Worm (Caenorhabditis elegans): Measurements from ENCODE around the gene K03B8.6.

K03B8.6 gene

DNA sequence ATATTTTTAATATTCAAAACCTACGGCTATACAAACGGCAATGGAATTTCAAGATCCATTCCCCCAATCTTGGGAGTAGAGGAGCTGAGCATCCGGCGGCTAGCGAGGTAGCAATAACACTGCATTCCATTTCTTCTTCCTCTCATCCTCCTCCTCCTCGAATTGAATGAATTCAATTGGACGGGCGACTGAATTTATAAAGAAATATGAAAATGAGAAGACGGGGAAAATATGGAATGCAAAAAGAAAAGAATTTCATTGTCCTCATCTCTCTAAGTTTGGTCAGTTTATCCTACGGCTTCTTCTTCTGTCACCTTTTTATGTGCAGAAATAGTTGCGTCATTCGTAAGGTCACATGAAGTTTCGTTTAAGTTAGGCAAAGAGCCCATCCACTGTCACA is 29.0 kb downstream of the K03B8.6 start:
- TF ChIP-seq dao-5 (tag; optimal IDR thresholded peaks at IDR 0.05) = no peak
- TF ChIP-seq W03F9.2 (tag; optimal IDR thresholded peaks at IDR 0.05) = no peak
- no peak for TF ChIP-seq him-1 (tag; optimal IDR thresholded peaks at IDR 0.05)

DNA sequence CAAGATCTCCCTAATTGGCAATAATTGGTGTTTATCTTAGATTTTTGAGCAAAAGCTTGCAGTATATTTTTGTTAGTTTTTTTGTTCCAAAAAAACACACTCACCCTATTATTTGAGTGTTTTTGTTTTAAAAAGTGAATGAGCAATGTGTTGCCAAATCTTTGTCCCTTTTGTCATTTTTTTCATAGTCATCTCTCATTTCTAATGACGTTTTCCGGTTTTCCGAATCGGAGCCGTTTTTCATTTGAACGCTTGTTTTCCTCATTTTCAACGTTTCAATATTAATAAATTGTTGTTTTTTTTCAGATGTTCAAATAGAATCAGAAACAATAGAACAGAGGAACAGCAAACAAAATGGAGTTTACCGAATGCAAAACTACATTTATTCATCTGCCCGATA is 31.1 kb downstream of the K03B8.6 start, which contains the start of gene dmsr-1:
Gene dmsr-1, plus strand, starts transcription at position 301 of the 400 bp plus-strand sequence.
- no peak for TF ChIP-seq him-1 (tag; optimal IDR thresholded peaks at IDR 0.05)
- no peak for TF ChIP-seq dao-5 (tag; optimal IDR thresholded peaks at IDR 0.05)
- no peak for TF ChIP-seq W03F9.2 (tag; optimal IDR thresholded peaks at IDR 0.05)

DNA sequence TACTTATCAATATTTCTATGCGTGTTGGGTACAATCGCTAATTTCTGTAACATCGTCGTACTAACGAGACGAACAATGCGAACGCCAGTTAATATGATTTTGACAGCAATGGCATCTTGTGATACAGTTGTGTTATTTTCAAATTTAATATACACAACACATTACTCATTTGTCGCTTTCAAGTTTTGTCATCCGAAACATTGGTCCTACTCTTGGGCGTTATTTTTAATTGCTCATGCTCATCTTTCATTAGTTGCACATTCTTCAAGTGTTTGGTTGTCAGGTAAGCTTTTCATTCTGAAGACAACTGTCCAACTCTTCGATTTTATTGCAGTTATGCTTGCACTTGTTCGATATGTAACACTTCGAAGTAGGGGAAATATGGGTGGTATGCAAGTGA is 31.8 kb downstream of the K03B8.6 start:
- no peak for TF ChIP-seq dao-5 (tag; optimal IDR thresholded peaks at IDR 0.05)
- TF ChIP-seq W03F9.2 (tag; optimal IDR thresholded peaks at IDR 0.05) = no peak
- no peak for TF ChIP-seq him-1 (tag; optimal IDR thresholded peaks at IDR 0.05)

DNA sequence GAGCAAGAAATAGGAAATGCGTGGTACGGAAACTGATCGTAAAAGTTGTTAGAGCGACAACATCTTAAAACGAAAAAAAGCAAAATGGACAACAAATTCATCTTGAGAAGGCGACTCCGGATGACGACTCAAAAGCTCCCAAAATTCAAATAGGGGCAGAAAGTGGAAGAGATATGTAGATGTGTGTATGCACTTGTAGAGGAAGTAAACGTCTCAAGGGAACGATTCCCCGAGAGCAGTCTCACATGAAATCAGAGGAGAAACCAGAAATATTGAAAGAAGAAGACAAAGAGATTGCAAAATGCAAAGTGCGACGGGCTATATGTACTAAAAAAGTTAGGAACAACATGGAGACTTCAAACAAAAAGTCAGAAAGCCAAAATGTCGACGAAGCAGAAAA is 36.1 kb downstream of the K03B8.6 start, which contains the start of gene F57B7.2:
Gene F57B7.2, minus strand, starts transcription at position 101 of the 400 bp plus-strand sequence.
- TF ChIP-seq dao-5 (tag; optimal IDR thresholded peaks at IDR 0.05) = no peak
- no peak for TF ChIP-seq him-1 (tag; optimal IDR thresholded peaks at IDR 0.05)
- no peak for TF ChIP-seq W03F9.2 (tag; optimal IDR thresholded peaks at IDR 0.05)

- TF ChIP-seq him-1 (tag; optimal IDR thresholded peaks at IDR 0.05) (peak; percentile 35), dao-5 (tag; optimal IDR thresholded peaks at IDR 0.05) (no peak), W03F9.2 (tag; optimal IDR thresholded peaks at IDR 0.05) (no peak)
Observed at ce11 chrV:11445375-11445774, 38.0 kb downstream of the K03B8.6 start.

- TF ChIP-seq W03F9.2 (tag; optimal IDR thresholded peaks at IDR 0.05) = no peak
- no peak for TF ChIP-seq him-1 (tag; optimal IDR thresholded peaks at IDR 0.05)
- TF ChIP-seq dao-5 (tag; optimal IDR thresholded peaks at IDR 0.05) = no peak
Observed at ce11 chrV:11446297-11446696, 38.9 kb downstream of the K03B8.6 start, which contains the start of gene mig-17. mig-17 (plus strand) TSS chrV:11446685.

- TF ChIP-seq him-1 (tag; optimal IDR thresholded peaks at IDR 0.05) (no peak), dao-5 (tag; optimal IDR thresholded peaks at IDR 0.05) (no peak), W03F9.2 (tag; optimal IDR thresholded peaks at IDR 0.05) (no peak)
Observed at ce11 chrV:11449404-11449803, 42.0 kb downstream of the K03B8.6 start.

ce11 chrV:11450257-11450656 is 42.9 kb downstream of the K03B8.6 start, which contains the start of gene col-156:
col-156 (minus strand) TSS chrV:11450357.
- no peak for TF ChIP-seq W03F9.2 (tag; optimal IDR thresholded peaks at IDR 0.05)
- TF ChIP-seq him-1 (tag; optimal IDR thresholded peaks at IDR 0.05) = no peak
- no peak for TF ChIP-seq dao-5 (tag; optimal IDR thresholded peaks at IDR 0.05)

ce11 chrV:11454917-11455316 is 47.5 kb downstream of the K03B8.6 start:
- TF ChIP-seq dao-5 (tag; optimal IDR thresholded peaks at IDR 0.05) = no peak
- TF ChIP-seq W03F9.2 (tag; optimal IDR thresholded peaks at IDR 0.05) = no peak
- TF ChIP-seq him-1 (tag; optimal IDR thresholded peaks at IDR 0.05) = no peak

Measured in whole organism, L4/young adult.